Fruit fly (Drosophila melanogaster): ENCODE measurements around the gene CG11317.

- TF ChIP-seq psq (GFP tag; optimal IDR thresholded peaks at IDR 0.05) (no peak), fru (GFP tag; optimal IDR thresholded peaks at IDR 0.05) (no peak), h (GFP tag; optimal IDR thresholded peaks at IDR 0.05) (no peak), foxo (GFP tag; optimal IDR thresholded peaks at IDR 0.05) (no peak), Myc (optimal IDR thresholded peaks at IDR 0.05) (no peak), Hr83 (GFP tag; optimal IDR thresholded peaks at IDR 0.05; ENCODE audit: poor library complexity, severe bottlenecking) (no peak)
These were observed 32.3 kb downstream of the CG11317 start, which contains the start of gene Sox100B for dm6 chr3R:31064653-31065322.

Data from whole organism, wandering third instar larva.